Worm (Caenorhabditis elegans) whole organism, L4 larva: ENCODE data around the gene pho-12.

ENCODE experiments used
- D1046.2 ChIP-seq: fragments of 200-800 bp; sonication (Bioruptor generic); IDR thresholded peaks from 2 replicates; pipeline ENCODE4 v1.3.6; 2022; ENCODE audit warnings: missing genetic modification characterization, missing compliant biosample characterization
- F37D6.2 ChIP-seq: sonication (generic microtip); optimal IDR thresholded peaks from 2 replicates; lab custom pipeline; 2016; ENCODE audit warnings: mild to moderate bottlenecking, missing genetic modification characterization, missing compliant biosample characterization
- T26A8.4 ChIP-seq: fragments of 200-800 bp; sonication (Bioruptor generic); IDR thresholded peaks from 2 replicates; pipeline ENCODE4 v1.3.6; 2022; ENCODE audit warnings: missing genetic modification characterization, missing compliant biosample characterization
- Y105C5A.15 ChIP-seq: fragments of 200-800 bp; sonication (Bioruptor generic); IDR thresholded peaks from 2 replicates; pipeline ENCODE4 v1.3.6; 2022; ENCODE audit warnings: missing genetic modification characterization, missing compliant biosample characterization
- Y48G9A.11 ChIP-seq: fragments of 200-800 bp; sonication (Bioruptor generic); IDR thresholded peaks from 2 replicates; pipeline ENCODE4 v1.3.6; 2022; ENCODE audit warnings: missing genetic modification reagents, missing genetic modification characterization, missing compliant biosample characterization
- ZK546.5 ChIP-seq, 2 experiments: sonication (generic microtip); optimal IDR thresholded peaks; 2 replicates each; lab custom pipeline; 2017; ENCODE audit warnings: missing biosample characterization in 2 of 2, missing genetic modification characterization in 2 of 2
- aha-1 ChIP-seq: fragments of 150-350 bp; peaks from one replicate; lab custom pipeline; 2014; ENCODE audit warnings: missing biosample characterization, missing genetic modification characterization
- aly-2 ChIP-seq: sonication (generic microtip); optimal IDR thresholded peaks from 2 replicates; lab custom pipeline; 2018; ENCODE audit warnings: missing biosample characterization, missing genetic modification characterization
- arid-1 ChIP-seq: fragments of 200-800 bp; sonication (Bioruptor generic); conservative IDR thresholded peaks from 2 replicates; pipeline ENCODE4 v1.3.6; 2022; ENCODE audit warnings: missing genetic modification reagents, missing genetic modification characterization, missing compliant biosample characterization
- ceh-28 ChIP-seq: fragments of 150-350 bp; optimal IDR thresholded peaks from 2 replicates; lab custom pipeline; 2014; ENCODE audit warnings: missing biosample characterization, missing genetic modification reagents, missing genetic modification characterization
- ces-1 ChIP-seq: fragments of 150-350 bp; sonication (generic microtip); optimal IDR thresholded peaks from 4 replicates; lab custom pipeline; 2014; ENCODE audit warnings: missing biosample characterization, missing genetic modification reagents, missing genetic modification characterization
- ctbp-1 ChIP-seq: fragments of 200-800 bp; sonication (Bioruptor generic); IDR thresholded peaks from 2 replicates; pipeline ENCODE4 v1.3.6; 2022; ENCODE audit warnings: missing genetic modification reagents, missing genetic modification characterization, missing compliant biosample characterization
- daf-12 ChIP-seq: fragments of 150-350 bp; optimal IDR thresholded peaks from 2 replicates; lab custom pipeline; 2014; ENCODE audit warnings: missing biosample characterization, missing genetic modification reagents, missing genetic modification characterization
- daf-16 ChIP-seq, 3 experiments: sonication (generic microtip); optimal IDR thresholded peaks; 2 replicates each; lab custom pipeline; 2016 to 2017; ENCODE audit warnings: missing genetic modification characterization in 3 of 3, missing genetic modification reagents in 3 of 3, mild to moderate bottlenecking in 2 of 3, missing compliant biosample characterization in 2 of 3, missing biosample characterization in 1 of 3, moderate library complexity in 1 of 3
- daf-19 ChIP-seq: fragments of 200-800 bp; sonication (Bioruptor generic); conservative IDR thresholded peaks from 2 replicates; pipeline ENCODE4 v1.3.6; 2022; ENCODE audit warnings: missing genetic modification characterization, missing compliant biosample characterization
- daf-8 ChIP-seq: fragments of 200-800 bp; sonication (Bioruptor generic); IDR thresholded peaks from 2 replicates; pipeline ENCODE4 v1.3.6; 2022; ENCODE audit warnings: missing genetic modification characterization, missing compliant biosample characterization
- dmd-6 ChIP-seq: fragments of 200-800 bp; sonication (Bioruptor generic); IDR thresholded peaks from 2 replicates; pipeline ENCODE4 v1.3.6; 2022; ENCODE audit warnings: missing genetic modification reagents, missing genetic modification characterization, missing compliant biosample characterization
- dmd-8 ChIP-seq: fragments of 200-800 bp; sonication (Bioruptor generic); IDR thresholded peaks from 2 replicates; pipeline ENCODE4 v1.3.6; 2022; ENCODE audit warnings: missing genetic modification characterization, missing compliant biosample characterization
- dpl-1 ChIP-seq: fragments of 150-350 bp; optimal IDR thresholded peaks from 2 replicates; lab custom pipeline; 2014; ENCODE audit warnings: missing biosample characterization, missing genetic modification reagents, missing genetic modification characterization
- duxl-1 ChIP-seq: sonication (generic microtip); optimal IDR thresholded peaks from 2 replicates; lab custom pipeline; 2016; ENCODE audit warnings: mild to moderate bottlenecking, missing genetic modification characterization, moderate library complexity, missing compliant biosample characterization; ENCODE audit not compliant: poor library complexity
- dve-1 ChIP-seq: sonication (generic microtip); optimal IDR thresholded peaks from 2 replicates; lab custom pipeline; 2017; ENCODE audit warnings: antibody characterized with exemption, mild to moderate bottlenecking, missing genetic modification characterization, missing compliant biosample characterization; ENCODE audit not compliant: insufficient read depth
- fkh-10 ChIP-seq: fragments of 150-350 bp; optimal IDR thresholded peaks from 2 replicates; lab custom pipeline; 2014; ENCODE audit warnings: missing biosample characterization, missing genetic modification reagents, missing genetic modification characterization
- gei-8 ChIP-seq: fragments of 200-800 bp; sonication (Bioruptor generic); optimal IDR thresholded peaks from 2 replicates; lab custom pipeline; 2018; ENCODE audit warnings: mild to moderate bottlenecking, missing genetic modification characterization, missing compliant biosample characterization
- hif-1 ChIP-seq, 2 experiments: sonication (generic microtip); optimal IDR thresholded peaks; 2 replicates each; lab custom pipeline; 2016 to 2017; ENCODE audit warnings: missing compliant biosample characterization in 2 of 2, missing genetic modification characterization in 2 of 2, missing genetic modification reagents in 2 of 2, missing genotype in 2 of 2, mild to moderate bottlenecking in 1 of 2
- hlh-11 ChIP-seq: fragments of 200-800 bp; sonication (Bioruptor generic); optimal IDR thresholded peaks from 2 replicates; lab custom pipeline; 2018; ENCODE audit warnings: mild to moderate bottlenecking, missing genetic modification characterization, missing compliant biosample characterization
- hmg-1.1 ChIP-seq: fragments of 200-800 bp; sonication (Bioruptor generic); IDR thresholded peaks from 2 replicates; pipeline ENCODE4 v1.3.6; 2022; ENCODE audit warnings: missing genetic modification reagents, missing genetic modification characterization, missing compliant biosample characterization
- lim-7 ChIP-seq: fragments of 200-800 bp; sonication (Bioruptor generic); IDR thresholded peaks from 2 replicates; pipeline ENCODE4 v1.3.6; 2022; ENCODE audit warnings: missing genetic modification characterization, missing compliant biosample characterization
- lin-15B ChIP-seq: fragments of 150-350 bp; sonication (generic microtip); optimal IDR thresholded peaks from 3 replicates; lab custom pipeline; 2014; ENCODE audit warnings: missing biosample characterization, missing genetic modification characterization
- lin-29 ChIP-seq: fragments of 200-800 bp; sonication (Bioruptor generic); IDR thresholded peaks from 2 replicates; pipeline ENCODE4 v1.3.6; 2022; ENCODE audit warnings: missing genetic modification reagents, missing genetic modification characterization, missing compliant biosample characterization
- lin-38 ChIP-seq: fragments of 200-800 bp; sonication (Bioruptor generic); IDR thresholded peaks from 2 replicates; pipeline ENCODE4 v1.3.6; 2022; ENCODE audit warnings: missing genetic modification reagents, missing genetic modification characterization, missing compliant biosample characterization
- madf-9 ChIP-seq: fragments of 200-800 bp; sonication (Bioruptor generic); conservative IDR thresholded peaks from 2 replicates; pipeline ENCODE4 v1.3.6; 2022; ENCODE audit warnings: missing genetic modification reagents, missing genetic modification characterization, missing compliant biosample characterization
- mdt-29 ChIP-seq: fragments of 200-800 bp; sonication (Bioruptor generic); IDR thresholded peaks from 2 replicates; pipeline ENCODE4 v1.3.6; 2022; ENCODE audit warnings: missing genetic modification reagents, missing genetic modification characterization, missing compliant biosample characterization
- nhr-102 ChIP-seq: sonication (generic microtip); optimal IDR thresholded peaks from 2 replicates; lab custom pipeline; 2016; ENCODE audit warnings: mild to moderate bottlenecking, missing genetic modification characterization, moderate library complexity, missing compliant biosample characterization
- nhr-111 ChIP-seq: fragments of 200-800 bp; sonication (Bioruptor generic); optimal IDR thresholded peaks from 2 replicates; lab custom pipeline; 2018; ENCODE audit warnings: mild to moderate bottlenecking, missing genetic modification characterization, missing compliant biosample characterization
- nhr-237 ChIP-seq: sonication (generic microtip); optimal IDR thresholded peaks from 2 replicates; lab custom pipeline; 2017; ENCODE audit warnings: missing biosample characterization, missing genetic modification characterization
- nhr-28 ChIP-seq: fragments of 150-350 bp; optimal IDR thresholded peaks from 2 replicates; lab custom pipeline; 2014; ENCODE audit warnings: missing biosample characterization, missing genetic modification characterization
- nhr-42 ChIP-seq: fragments of 200-800 bp; sonication (Bioruptor generic); IDR thresholded peaks from 2 replicates; pipeline ENCODE4 v1.3.6; 2022; ENCODE audit warnings: missing genetic modification characterization, missing compliant biosample characterization
- nhr-6 ChIP-seq: fragments of 150-350 bp; optimal IDR thresholded peaks from 2 replicates; lab custom pipeline; 2014; ENCODE audit warnings: missing biosample characterization, missing genetic modification characterization
- nhr-77 ChIP-seq: fragments of 150-350 bp; optimal IDR thresholded peaks from 2 replicates; lab custom pipeline; 2014; ENCODE audit warnings: missing biosample characterization, missing genetic modification characterization
- php-3 ChIP-seq: fragments of 200-800 bp; sonication (Bioruptor generic); IDR thresholded peaks from 2 replicates; pipeline ENCODE4 v1.3.6; 2022; ENCODE audit warnings: missing genetic modification reagents, missing genetic modification characterization, missing compliant biosample characterization
- pqm-1 ChIP-seq: sonication (generic microtip); optimal IDR thresholded peaks from 2 replicates; lab custom pipeline; 2017; ENCODE audit warnings: missing biosample characterization, missing genetic modification characterization
- spr-1 ChIP-seq: sonication (generic microtip); optimal IDR thresholded peaks from 2 replicates; lab custom pipeline; 2016; ENCODE audit warnings: mild to moderate bottlenecking, missing genetic modification characterization, missing compliant biosample characterization
- tra-1 ChIP-seq: fragments of 200-800 bp; sonication (Bioruptor generic); IDR thresholded peaks from 2 replicates; pipeline ENCODE4 v1.3.6; 2022; ENCODE audit warnings: missing genetic modification reagents, missing genetic modification characterization, missing compliant biosample characterization
- unc-62 ChIP-seq, 3 experiments: fragments of 150-350 bp in 1 of 3; sonication (generic microtip); optimal IDR thresholded peaks in 2 of 3; peaks in 1 of 3; 1 replicate in 1 of 3; 2 replicates in 2 of 3; lab custom pipeline; 2014 to 2017; ENCODE audit warnings: missing biosample characterization in 3 of 3, missing genetic modification characterization in 3 of 3, missing genetic modification reagents in 3 of 3, missing genotype in 1 of 3
- vab-7 ChIP-seq: fragments of 200-800 bp; sonication (Bioruptor generic); IDR thresholded peaks from 2 replicates; pipeline ENCODE4 v1.3.6; 2022; ENCODE audit warnings: missing genetic modification reagents, missing genetic modification characterization, missing compliant biosample characterization
- ztf-11 ChIP-seq: fragments of 150-350 bp; optimal IDR thresholded peaks from 2 replicates; lab custom pipeline; 2014; ENCODE audit warnings: missing biosample characterization, missing genetic modification characterization

The pho-12 gene

DNA sequence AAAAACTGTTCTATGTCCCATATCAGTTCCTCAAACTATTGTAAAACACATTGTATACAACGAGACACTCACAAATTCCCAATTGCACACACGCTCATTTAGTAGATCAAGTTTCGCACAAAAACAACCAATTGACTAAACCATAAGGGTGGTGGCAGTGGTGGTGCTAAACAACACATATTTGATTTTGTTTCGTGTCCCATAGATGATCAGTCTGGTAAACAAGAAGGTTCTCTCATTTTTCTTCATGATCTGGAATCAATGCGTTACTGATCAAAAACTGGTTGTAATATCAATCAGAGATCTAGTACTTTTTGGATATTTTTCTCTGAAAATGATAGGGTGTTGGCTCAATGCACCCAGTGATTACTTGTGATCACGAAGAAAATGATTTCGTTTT lies 42.0 kb downstream of the pho-12 start:
- peak in 1 of 2 experiments; percentile 77 for TF ChIP-seq unc-62 (GFP tag; optimal IDR thresholded peaks at IDR 0.05 in 1 of 2; lab: Kevin White, UChicago)
- TF ChIP-seq unc-62 (tag; optimal IDR thresholded peaks at IDR 0.05; lab: Kevin White, UChicago), result no peak
- TF ChIP-seq daf-8 (GFP tag; lab: Robert Waterston, UW), result no peak
- peak; percentile 24 for TF ChIP-seq aha-1 (tag; lab: Kevin White, UChicago)
- TF ChIP-seq aly-2 (tag; lab: Kevin White, UChicago), result no peak

DNA sequence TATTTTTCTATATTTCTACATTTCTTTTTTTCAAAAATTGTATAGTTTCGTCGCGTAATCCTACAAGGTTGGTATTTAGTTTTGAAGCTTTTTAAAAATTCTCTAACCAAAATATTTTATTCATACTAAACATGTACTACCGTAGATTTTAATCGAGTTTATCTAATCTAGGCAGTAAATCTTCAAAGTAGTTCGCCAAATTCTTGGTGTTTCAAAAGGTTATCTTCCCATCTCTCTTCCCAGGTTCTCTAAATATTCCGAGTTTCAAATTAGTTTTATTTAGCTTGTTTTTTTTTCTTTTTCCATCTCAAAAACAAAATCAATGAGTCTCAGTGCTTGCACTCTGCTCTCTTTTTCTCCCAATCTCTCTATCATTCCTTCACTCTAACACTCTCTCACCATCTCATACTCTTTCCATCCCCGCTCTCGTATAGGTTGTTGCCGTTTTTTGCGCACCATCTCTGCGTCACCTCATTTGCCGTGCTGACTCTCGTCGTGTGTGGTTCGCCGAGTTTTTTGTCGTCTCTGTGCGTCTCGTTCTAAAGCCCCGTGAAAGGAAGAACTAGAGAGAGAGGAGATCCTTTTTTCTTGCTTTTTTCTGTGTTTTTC lies 43.5 kb downstream of the pho-12 start:
- TF ChIP-seq ces-1, result peak; percentile 33
- TF ChIP-seq mdt-29 (GFP tag; lab: Robert Waterston, UW), result no peak
- TF ChIP-seq nhr-237 (tag; lab: Kevin White, UChicago), result no peak
- TF ChIP-seq daf-19 (GFP tag; lab: Robert Waterston, UW), result no peak
- peak; percentile 12 for TF ChIP-seq duxl-1
- TF ChIP-seq F37D6.2 (tag; lab: Kevin White, UChicago), result peak; percentile 5
- TF ChIP-seq ctbp-1 (GFP tag; lab: Robert Waterston, UW), result peak; percentile 71
- no peak for TF ChIP-seq ztf-11 (tag; lab: Kevin White, UChicago)
- TF ChIP-seq D1046.2, result no peak
- no peak for TF ChIP-seq vab-7 (GFP tag; lab: Robert Waterston, UW)
- TF ChIP-seq hif-1 (tag; optimal IDR thresholded peaks at IDR 0.05; lab: Kevin White, UChicago), result peak in 1 of 2 experiments; percentile 51
- no peak for TF ChIP-seq dmd-8 (GFP tag; lab: Robert Waterston, UW)
- no peak for TF ChIP-seq lim-7 (GFP tag; lab: Robert Waterston, UW)
- peak; percentile 60 for TF ChIP-seq dpl-1 (GFP tag; lab: Kevin White, UChicago)
- peak in 1 of 2 experiments; percentile 63 for TF ChIP-seq unc-62 (GFP tag; optimal IDR thresholded peaks at IDR 0.05 in 1 of 2; lab: Kevin White, UChicago)
- TF ChIP-seq unc-62 (tag; optimal IDR thresholded peaks at IDR 0.05; lab: Kevin White, UChicago), result no peak
- peak; percentile 58 for TF ChIP-seq fkh-10
- TF ChIP-seq tra-1, result 0 out of 2 replicates have a peak, but pooled peaks have one; percentile 3
- 0 out of 2 replicates have a peak, but pooled peaks have one; percentile 5 for TF ChIP-seq madf-9
- no peak for TF ChIP-seq gei-8 (GFP tag; lab: Kevin White, UChicago)
- 0 out of 2 replicates have a peak, but pooled peaks have one; percentile 23 for TF ChIP-seq arid-1 (GFP tag; lab: Robert Waterston, UW)
- TF ChIP-seq nhr-77, result no peak
- TF ChIP-seq lin-15B, result no peak
- peak; percentile 78 for TF ChIP-seq dve-1 (tag; lab: Kevin White, UChicago)
- no peak for TF ChIP-seq pqm-1
- peak; percentile 21 for TF ChIP-seq nhr-6 (tag; lab: Kevin White, UChicago)
- peak; percentile 12 for TF ChIP-seq nhr-102 (tag; lab: Kevin White, UChicago)
- TF ChIP-seq nhr-111 (GFP tag; lab: Kevin White, UChicago), result no peak
- TF ChIP-seq php-3, result 0 out of 2 replicates have a peak, but pooled peaks have one; percentile 16
- peak; percentile 59; the same call in 1 of the 2 replicates for TF ChIP-seq dmd-6 (GFP tag; lab: Robert Waterston, UW)
- TF ChIP-seq nhr-28, result peak; percentile 72
- no peak for TF ChIP-seq daf-12
- TF ChIP-seq hmg-1.1, result peak; percentile 89
- no peak for TF ChIP-seq lin-38 (GFP tag; lab: Robert Waterston, UW)
- TF ChIP-seq hlh-11 (tag; lab: Kevin White, UChicago), result peak; percentile 83
- peak; percentile 11 to 19 for TF ChIP-seq daf-16 (GFP tag; optimal IDR thresholded peaks at IDR 0.05; lab: Kevin White, UChicago)
- TF ChIP-seq daf-16 (tag; optimal IDR thresholded peaks at IDR 0.05; lab: Kevin White, UChicago), result peak; percentile 74
- TF ChIP-seq ceh-28, result no peak
- TF ChIP-seq Y105C5A.15 (GFP tag; lab: Robert Waterston, UW), result no peak
- TF ChIP-seq ZK546.5 (tag; optimal IDR thresholded peaks at IDR 0.05; lab: Kevin White, UChicago), result peak in 1 of 2 experiments; percentile 20
- TF ChIP-seq Y48G9A.11 (GFP tag; lab: Robert Waterston, UW), result no peak
- no peak for TF ChIP-seq lin-29 (GFP tag; lab: Robert Waterston, UW)
- peak; percentile 35 for TF ChIP-seq spr-1 (tag; lab: Kevin White, UChicago)
- TF ChIP-seq T26A8.4 (GFP tag; lab: Robert Waterston, UW), result peak; percentile 49; the same call in 1 of the 2 replicates
- TF ChIP-seq aha-1 (tag; lab: Kevin White, UChicago), result peak; percentile 97
- TF ChIP-seq nhr-42 (GFP tag; lab: Robert Waterston, UW), result no peak
